Worm (Caenorhabditis elegans) whole organism, late embryonic: Measurements from ENCODE around the gene Y71H2AM.3.

Experiments used
- ama-1 ChIP-seq: fragments of 150-350 bp; optimal IDR thresholded peaks from 2 replicates; lab custom pipeline; 2014
- ceh-2 ChIP-seq: sonication (generic microtip); optimal IDR thresholded peaks from 2 replicates; lab custom pipeline; 2016; ENCODE audit warnings: missing genotype, missing genetic modification characterization, missing compliant biosample characterization
- ceh-24 ChIP-seq: sonication (generic microtip); optimal IDR thresholded peaks from 2 replicates; lab custom pipeline; 2016; ENCODE audit warnings: mild to moderate bottlenecking, missing genetic modification characterization, missing compliant biosample characterization
- elt-2 ChIP-seq: sonication (generic microtip); optimal IDR thresholded peaks from 2 replicates; lab custom pipeline; 2016; ENCODE audit warnings: missing genetic modification reagents, missing genetic modification characterization, missing compliant biosample characterization
- eyg-1 ChIP-seq: sonication (generic microtip); optimal IDR thresholded peaks from 2 replicates; lab custom pipeline; 2016; ENCODE audit warnings: missing genotype, missing genetic modification characterization, missing compliant biosample characterization
- hlh-6 ChIP-seq: sonication (generic microtip); optimal IDR thresholded peaks from 2 replicates; lab custom pipeline; 2016; ENCODE audit warnings: missing genotype, missing genetic modification characterization, missing compliant biosample characterization
- lin-11 ChIP-seq: fragments of 200-800 bp; sonication (Bioruptor generic); optimal IDR thresholded peaks from 2 replicates; lab custom pipeline; 2018; ENCODE audit warnings: mild to moderate bottlenecking, missing genetic modification characterization, missing compliant biosample characterization
- nfya-1 ChIP-seq: sonication (generic microtip); optimal IDR thresholded peaks from 2 replicates; lab custom pipeline; 2017; ENCODE audit warnings: missing genetic modification characterization, mild to moderate bottlenecking, missing compliant biosample characterization, antibody characterized with exemption, moderate library complexity
- odd-2 ChIP-seq: sonication (generic microtip); optimal IDR thresholded peaks from 2 replicates; lab custom pipeline; 2017; ENCODE audit warnings: antibody characterized with exemption, mild to moderate bottlenecking, missing genetic modification characterization, missing compliant biosample characterization
- pqm-1 ChIP-seq: sonication (generic microtip); optimal IDR thresholded peaks from 2 replicates; lab custom pipeline; 2016; ENCODE audit warnings: missing genetic modification characterization, missing compliant biosample characterization
- tbx-2 ChIP-seq: sonication (generic microtip); optimal IDR thresholded peaks from 2 replicates; lab custom pipeline; 2016; ENCODE audit warnings: missing genetic modification characterization, missing compliant biosample characterization
- ttx-3 ChIP-seq: sonication (generic microtip); optimal IDR thresholded peaks from 2 replicates; lab custom pipeline; 2016; ENCODE audit warnings: missing genetic modification reagents, missing genetic modification characterization, missing compliant biosample characterization
- unc-86 ChIP-seq: sonication (generic microtip); optimal IDR thresholded peaks from 2 replicates; lab custom pipeline; 2016; ENCODE audit warnings: missing genetic modification characterization, missing compliant biosample characterization

DNA sequence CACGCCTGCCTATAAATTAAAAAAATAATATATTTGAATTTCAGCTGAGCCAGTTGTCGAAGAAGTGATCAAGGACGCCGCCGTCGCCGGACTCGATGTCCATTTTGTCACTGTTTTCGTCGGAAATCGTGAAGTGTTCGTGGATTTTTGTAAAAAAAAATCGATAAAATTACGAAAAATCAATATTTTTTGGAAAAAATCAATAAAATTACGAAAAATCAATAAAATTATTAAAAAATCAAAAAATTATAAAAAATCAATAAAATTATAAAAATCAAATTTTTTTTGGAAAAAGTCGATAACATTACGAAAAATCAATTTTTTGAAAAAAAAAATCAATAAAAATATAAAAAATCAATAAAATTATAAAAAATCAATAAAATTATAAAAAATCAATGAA is 29.8 kb downstream of the Y71H2AM.3 start:
- TF ChIP-seq ttx-3 (tag; lab: Kevin White, UChicago) (no peak), eyg-1 (tag; lab: Kevin White, UChicago) (no peak), hlh-6 (no peak), unc-86 (tag; lab: Kevin White, UChicago) (no peak), ceh-2 (tag; lab: Kevin White, UChicago) (no peak), odd-2 (tag; lab: Kevin White, UChicago) (no peak), ama-1 (no peak), nfya-1 (tag; lab: Kevin White, UChicago) (no peak), tbx-2 (tag; lab: Kevin White, UChicago) (no peak), elt-2 (tag; lab: Kevin White, UChicago) (no peak), pqm-1 (tag; lab: Kevin White, UChicago) (no peak), lin-11 (no peak), ceh-24 (no peak)
